Fruit fly (Drosophila melanogaster) whole organism, prepupa: ENCODE measurements around the gene Rga.

Experiments
- Blimp-1 ChIP-seq: fragments of 200-800 bp; sonication (Bioruptor generic); optimal IDR thresholded peaks from 3 replicates; lab custom pipeline; 2017; ENCODE audit warnings: missing biosample characterization, missing genetic modification characterization, mild to moderate bottlenecking, moderate library complexity, missing genetic modification reagents
- CG10669 ChIP-seq: fragments of 200-800 bp; sonication (Bioruptor generic); optimal IDR thresholded peaks from 3 replicates; lab custom pipeline; 2018; ENCODE audit warnings: missing biosample characterization, mild to moderate bottlenecking, missing genetic modification characterization, moderate library complexity
- CG11294 ChIP-seq: fragments of 200-800 bp; sonication (Bioruptor generic); IDR thresholded peaks from 2 replicates; pipeline ENCODE4 v1.3.6; 2022; ENCODE audit warnings: missing biosample characterization, missing genetic modification characterization
- CG11902 ChIP-seq: fragments of 200-800 bp; sonication (Bioruptor generic); optimal IDR thresholded peaks from 3 replicates; lab custom pipeline; 2016; ENCODE audit warnings: missing biosample characterization, missing genetic modification characterization
- CG1621 ChIP-seq: fragments of 200-800 bp; sonication (Bioruptor generic); optimal IDR thresholded peaks from 3 replicates; lab custom pipeline; 2018; ENCODE audit warnings: missing biosample characterization, mild to moderate bottlenecking, missing genetic modification characterization
- CG16779 ChIP-seq: fragments of 200-800 bp; sonication (Bioruptor generic); optimal IDR thresholded peaks from 3 replicates; lab custom pipeline; 2017; ENCODE audit warnings: missing biosample characterization, mild to moderate bottlenecking, missing genetic modification characterization
- CG3032 ChIP-seq: fragments of 200-800 bp; optimal IDR thresholded peaks from 2 replicates; lab custom pipeline; 2019; ENCODE audit warnings: missing biosample characterization, mild to moderate bottlenecking, missing genetic modification characterization, moderate library complexity
- CG32006 ChIP-seq: fragments of 200-800 bp; sonication (Bioruptor generic); optimal IDR thresholded peaks from 3 replicates; lab custom pipeline; 2017; ENCODE audit warnings: missing biosample characterization, mild to moderate bottlenecking, missing genetic modification characterization
- CG4318 ChIP-seq: fragments of 200-800 bp; sonication (Bioruptor generic); optimal IDR thresholded peaks from 3 replicates; lab custom pipeline; 2017; ENCODE audit warnings: missing biosample characterization, mild to moderate bottlenecking, missing genetic modification characterization
- CG6163 ChIP-seq: fragments of 200-800 bp; sonication (Bioruptor generic); IDR thresholded peaks from 3 replicates; pipeline ENCODE4 v1.3.6; 2022; ENCODE audit warnings: missing biosample characterization, missing genetic modification characterization
- CG6276 ChIP-seq: fragments of 200-800 bp; sonication (Bioruptor generic); optimal IDR thresholded peaks from 2 replicates; lab custom pipeline; 2017; ENCODE audit warnings: missing biosample characterization, mild to moderate bottlenecking, missing genetic modification characterization
- CG6792 ChIP-seq: fragments of 200-800 bp; sonication (Bioruptor generic); optimal IDR thresholded peaks from 3 replicates; lab custom pipeline; 2016; ENCODE audit warnings: missing biosample characterization, missing genetic modification characterization
- CG6808 ChIP-seq: fragments of 200-800 bp; sonication (Bioruptor generic); optimal IDR thresholded peaks from 3 replicates; lab custom pipeline; 2017; ENCODE audit warnings: missing biosample characterization, missing genetic modification characterization, mild to moderate bottlenecking, moderate library complexity, missing genetic modification reagents
- CG6854 ChIP-seq: fragments of 200-800 bp; sonication (Bioruptor generic); optimal IDR thresholded peaks from 2 replicates; lab custom pipeline; 2017; ENCODE audit warnings: missing biosample characterization, mild to moderate bottlenecking, missing genetic modification characterization
- CG7368 ChIP-seq: fragments of 200-800 bp; sonication (Bioruptor generic); optimal IDR thresholded peaks from 3 replicates; lab custom pipeline; 2016; ENCODE audit warnings: missing biosample characterization, missing genetic modification characterization
- CG8319 ChIP-seq: fragments of 200-800 bp; sonication (Bioruptor generic); optimal IDR thresholded peaks from 3 replicates; lab custom pipeline; 2016; ENCODE audit warnings: missing biosample characterization, missing genetic modification characterization
- CG9139 ChIP-seq: fragments of 200-800 bp; sonication (Bioruptor generic); optimal IDR thresholded peaks from 3 replicates; lab custom pipeline; 2017; ENCODE audit warnings: missing biosample characterization, mild to moderate bottlenecking, missing genetic modification characterization
- Eip75B ChIP-seq: fragments of 200-800 bp; sonication (Bioruptor generic); optimal IDR thresholded peaks from 3 replicates; lab custom pipeline; 2016; ENCODE audit warnings: missing biosample characterization, missing genetic modification characterization
- Eip78C ChIP-seq: fragments of 200-800 bp; sonication (Bioruptor generic); peaks from one replicate; lab custom pipeline; 2016; ENCODE audit warnings: missing biosample characterization, missing genetic modification characterization
- Eip93F ChIP-seq: fragments of 200-800 bp; sonication (Bioruptor generic); optimal IDR thresholded peaks from 2 replicates; lab custom pipeline; 2016; ENCODE audit warnings: missing biosample characterization, mild to moderate bottlenecking, missing genetic modification characterization
- Ets21C ChIP-seq: fragments of 200-800 bp; sonication (Bioruptor generic); optimal IDR thresholded peaks from 3 replicates; lab custom pipeline; 2016; ENCODE audit warnings: missing biosample characterization, missing genetic modification characterization
- Ets96B ChIP-seq: fragments of 200-800 bp; optimal IDR thresholded peaks from 2 replicates; lab custom pipeline; 2019; ENCODE audit warnings: missing biosample characterization, mild to moderate bottlenecking, missing genetic modification characterization, moderate library complexity
- Gug ChIP-seq: fragments of 200-800 bp; sonication (Bioruptor generic); IDR thresholded peaks from 2 replicates; pipeline ENCODE4 v1.3.6; 2022; ENCODE audit warnings: missing biosample characterization, missing genetic modification characterization
- Hr4 ChIP-seq: fragments of 200-800 bp; sonication (Bioruptor generic); optimal IDR thresholded peaks from 3 replicates; lab custom pipeline; 2016; ENCODE audit warnings: missing biosample characterization, missing genetic modification characterization
- Met ChIP-seq: fragments of 200-800 bp; sonication (Bioruptor generic); optimal IDR thresholded peaks from 3 replicates; lab custom pipeline; 2016; ENCODE audit warnings: missing biosample characterization, missing genetic modification characterization
- OdsH ChIP-seq: fragments of 200-800 bp; sonication (Bioruptor generic); optimal IDR thresholded peaks from 3 replicates; lab custom pipeline; 2016; ENCODE audit warnings: missing biosample characterization, missing genetic modification characterization
- Smox ChIP-seq: fragments of 200-800 bp; sonication (Bioruptor generic); optimal IDR thresholded peaks from 3 replicates; lab custom pipeline; 2016; ENCODE audit warnings: missing biosample characterization, missing genetic modification characterization
- Sox102F ChIP-seq: fragments of 200-800 bp; sonication (Bioruptor generic); optimal IDR thresholded peaks from 2 replicates; lab custom pipeline; 2016; ENCODE audit warnings: missing biosample characterization, mild to moderate bottlenecking, missing genetic modification characterization
- Sox14 ChIP-seq: fragments of 200-800 bp; sonication (Bioruptor generic); optimal IDR thresholded peaks from 3 replicates; lab custom pipeline; 2016; ENCODE audit warnings: missing biosample characterization, missing genetic modification characterization
- Sox15 ChIP-seq: fragments of 200-800 bp; sonication (Bioruptor generic); optimal IDR thresholded peaks from 3 replicates; lab custom pipeline; 2016; ENCODE audit warnings: missing biosample characterization, missing genetic modification characterization
- achi ChIP-seq: fragments of 200-800 bp; sonication (Bioruptor generic); optimal IDR thresholded peaks from 3 replicates; lab custom pipeline; 2016; ENCODE audit warnings: missing biosample characterization, missing genetic modification characterization
- acj6 ChIP-seq: fragments of 200-800 bp; sonication (Bioruptor generic); optimal IDR thresholded peaks from 3 replicates; lab custom pipeline; 2016; ENCODE audit warnings: missing biosample characterization, missing genetic modification characterization
- cyc ChIP-seq: fragments of 200-800 bp; sonication (Bioruptor generic); optimal IDR thresholded peaks from 3 replicates; lab custom pipeline; 2016; ENCODE audit warnings: missing biosample characterization, missing genetic modification characterization
- dac ChIP-seq: fragments of 200-800 bp; sonication (Bioruptor generic); optimal IDR thresholded peaks from 2 replicates; lab custom pipeline; 2017; ENCODE audit warnings: missing biosample characterization, mild to moderate bottlenecking, missing genetic modification characterization
- dsx ChIP-seq: fragments of 200-800 bp; optimal IDR thresholded peaks from 3 replicates; lab custom pipeline; 2019; ENCODE audit warnings: missing biosample characterization, mild to moderate bottlenecking, missing genetic modification characterization, moderate library complexity; ENCODE audit not compliant: poor library complexity, severe bottlenecking
- eg ChIP-seq: fragments of 200-800 bp; sonication (Bioruptor generic); IDR thresholded peaks from 3 replicates; pipeline ENCODE4 v1.3.6; 2022; ENCODE audit warnings: missing biosample characterization, missing genetic modification characterization
- esn ChIP-seq: fragments of 200-800 bp; sonication (Bioruptor generic); optimal IDR thresholded peaks from 2 replicates; lab custom pipeline; 2016; ENCODE audit warnings: missing biosample characterization, mild to moderate bottlenecking, missing genetic modification characterization, moderate library complexity
- fd59A ChIP-seq: fragments of 200-800 bp; sonication (Bioruptor generic); optimal IDR thresholded peaks from 2 replicates; lab custom pipeline; 2017; ENCODE audit warnings: missing biosample characterization, mild to moderate bottlenecking, missing genetic modification characterization, missing genetic modification reagents
- fd85E ChIP-seq: fragments of 200-800 bp; sonication (Bioruptor generic); optimal IDR thresholded peaks from 3 replicates; lab custom pipeline; 2016; ENCODE audit warnings: missing biosample characterization, missing genetic modification characterization
- fkh ChIP-seq: fragments of 200-800 bp; sonication (Bioruptor generic); optimal IDR thresholded peaks from 3 replicates; lab custom pipeline; 2017; ENCODE audit warnings: missing biosample characterization, mild to moderate bottlenecking, missing genetic modification characterization, moderate library complexity
- net ChIP-seq: fragments of 200-800 bp; sonication (Bioruptor generic); optimal IDR thresholded peaks from 3 replicates; lab custom pipeline; 2016; ENCODE audit warnings: missing biosample characterization, missing genetic modification characterization
- pdm3 ChIP-seq: fragments of 200-800 bp; sonication (Bioruptor generic); optimal IDR thresholded peaks from 3 replicates; lab custom pipeline; 2016; ENCODE audit warnings: missing biosample characterization, missing genetic modification characterization
- salr ChIP-seq, 2 experiments: fragments of 200-800 bp; sonication (Bioruptor generic); optimal IDR thresholded peaks; 3 replicates each; lab custom pipeline; 2016 to 2018; ENCODE audit warnings: missing biosample characterization in 2 of 2, missing genetic modification characterization in 2 of 2, mild to moderate bottlenecking in 1 of 2
- spab ChIP-seq: fragments of 200-800 bp; sonication (Bioruptor generic); optimal IDR thresholded peaks from 2 replicates; lab custom pipeline; 2017; ENCODE audit warnings: missing biosample characterization, mild to moderate bottlenecking, missing genetic modification characterization, missing genetic modification reagents
- vri ChIP-seq: fragments of 200-800 bp; sonication (Bioruptor generic); optimal IDR thresholded peaks from 3 replicates; lab custom pipeline; 2016; ENCODE audit warnings: missing biosample characterization, mild to moderate bottlenecking, missing genetic modification characterization

Gene Rga

DNA sequence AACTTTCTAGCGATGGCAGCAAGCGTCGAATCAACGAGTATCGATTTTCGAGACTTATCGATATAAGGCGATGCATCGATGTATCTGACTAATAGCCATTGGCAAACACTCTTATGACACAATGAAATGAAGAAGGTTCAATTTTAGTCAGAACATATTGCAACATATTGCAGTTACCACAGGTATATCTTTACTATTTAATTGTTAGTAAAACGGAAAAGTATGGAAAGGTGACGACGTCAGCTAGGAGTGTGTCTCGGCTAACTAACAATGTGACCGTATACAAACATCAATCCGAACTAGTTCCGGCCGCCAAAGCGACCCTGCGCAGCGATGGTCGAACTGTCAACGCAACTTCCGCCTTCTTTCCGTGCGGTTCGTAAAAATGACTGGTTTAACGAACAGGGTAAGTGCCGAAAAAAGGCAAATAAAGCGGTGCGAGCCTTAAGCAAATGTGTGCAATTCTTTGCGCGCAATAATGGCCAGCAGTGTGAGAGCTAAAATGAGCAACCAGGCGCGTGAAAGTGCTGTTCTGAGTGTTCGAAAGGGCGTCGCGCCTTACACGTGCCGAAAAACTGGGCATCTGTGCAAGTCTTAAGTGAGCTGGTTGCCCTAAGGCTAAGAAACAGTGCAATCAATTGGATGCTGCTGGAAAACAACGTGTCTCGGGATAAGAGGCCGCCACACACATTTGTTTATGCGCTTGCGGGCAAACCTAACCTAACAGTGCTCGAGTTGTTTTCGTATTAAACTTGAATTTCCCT is 11.4 kb upstream of the Rga start, which contains the start of the genes Dph4, Spec2 and RpL13A (continued):
- TF ChIP-seq eg (GFP tag; lab: Robert Waterston, UW) (no peak), Met (GFP tag; lab: Kevin White, UChicago) (peak; percentile 89), CG6163 (GFP tag; lab: Robert Waterston, UW) (no peak), CG7368 (GFP tag; lab: Kevin White, UChicago) (peak; percentile 86), Eip93F (GFP tag; lab: Kevin White, UChicago) (peak; percentile 8), Hr4 (no peak), vri (GFP tag; lab: Kevin White, UChicago) (no peak), Sox14 (GFP tag; lab: Kevin White, UChicago) (peak; percentile 81), CG3032 (tag; lab: Kevin White, UChicago) (peak; percentile 75), OdsH (GFP tag; lab: Kevin White, UChicago) (no peak), dac (no peak), CG11294 (GFP tag; lab: Robert Waterston, UW) (no peak), Gug (GFP tag; lab: Robert Waterston, UW) (no peak), CG16779 (tag; lab: Kevin White, UChicago) (peak; percentile 67), spab (GFP tag; lab: Kevin White, UChicago) (no peak), Eip78C (GFP tag; lab: Kevin White, UChicago) (peak; percentile 96), Ets21C (GFP tag; lab: Kevin White, UChicago) (no peak), esn (GFP tag; lab: Kevin White, UChicago) (peak; percentile 92), dsx (GFP tag; lab: Kevin White, UChicago) (peak; percentile 38), CG8319 (GFP tag; lab: Kevin White, UChicago) (peak; percentile 73), acj6 (GFP tag; lab: Kevin White, UChicago) (peak; percentile 83), Sox15 (GFP tag; lab: Kevin White, UChicago) (peak; percentile 23), Blimp-1 (GFP tag; lab: Kevin White, UChicago) (peak; percentile 72), CG6792 (peak; percentile 72), pdm3 (GFP tag; lab: Kevin White, UChicago) (no peak), CG6854 (GFP tag; lab: Kevin White, UChicago) (peak; percentile 95), CG9139 (GFP tag; lab: Kevin White, UChicago) (no peak), fd59A (peak; percentile 64), salr (GFP tag; optimal IDR thresholded peaks at IDR 0.05; lab: Kevin White, UChicago) (peak in 1 of 2 experiments; percentile 91), CG32006 (GFP tag; lab: Kevin White, UChicago) (no peak), Smox (GFP tag; lab: Kevin White, UChicago) (no peak), fd85E (GFP tag; lab: Kevin White, UChicago) (no peak)

DNA sequence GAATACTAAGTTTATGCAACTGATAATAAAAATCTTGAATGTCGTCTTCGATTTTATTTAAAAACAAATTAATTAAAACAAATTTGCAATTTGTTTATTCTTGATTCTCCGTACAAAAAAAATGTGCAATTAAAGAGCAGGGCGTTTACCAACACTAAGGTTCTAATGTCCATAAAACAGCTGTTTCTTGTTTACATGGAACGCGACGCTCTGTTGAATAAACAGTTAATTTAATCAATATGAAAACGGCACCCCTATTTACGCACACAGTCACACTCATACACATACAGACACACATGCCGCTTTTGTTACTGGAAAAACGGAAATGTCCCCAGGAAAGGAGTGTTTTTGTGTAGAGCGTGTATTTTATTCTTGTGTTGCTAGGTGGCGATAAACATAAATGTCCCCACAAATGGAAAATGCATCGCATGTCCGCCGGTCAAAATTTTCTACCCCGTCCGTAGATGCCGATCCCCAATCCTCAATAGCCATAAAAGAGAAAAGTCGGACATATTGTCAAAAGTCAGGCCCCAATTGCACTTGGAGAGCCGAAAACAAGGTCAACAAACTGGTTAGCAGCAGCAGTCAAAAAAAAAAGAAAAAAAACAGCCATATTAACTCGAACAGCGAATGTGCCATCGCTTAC is 10.2 kb upstream of the Rga start:
- TF ChIP-seq CG4318 (GFP tag; lab: Kevin White, UChicago) (no peak), CG6276 (GFP tag; lab: Kevin White, UChicago) (no peak), Blimp-1 (GFP tag; lab: Kevin White, UChicago) (no peak), CG11294 (GFP tag; lab: Robert Waterston, UW) (no peak), CG3032 (tag; lab: Kevin White, UChicago) (no peak), CG10669 (GFP tag; lab: Kevin White, UChicago) (peak; percentile 29), CG6792 (peak; percentile 33), Eip78C (GFP tag; lab: Kevin White, UChicago) (peak; percentile 74), cyc (no peak), OdsH (GFP tag; lab: Kevin White, UChicago) (no peak), Ets21C (GFP tag; lab: Kevin White, UChicago) (no peak), achi (GFP tag; lab: Kevin White, UChicago) (peak; percentile 11), dsx (GFP tag; lab: Kevin White, UChicago) (no peak), CG32006 (GFP tag; lab: Kevin White, UChicago) (no peak), Eip75B (GFP tag; lab: Kevin White, UChicago) (no peak), fd59A (peak; percentile 8), CG1621 (tag; lab: Kevin White, UChicago) (peak; percentile 31), net (GFP tag; lab: Kevin White, UChicago) (no peak), salr (GFP tag; optimal IDR thresholded peaks at IDR 0.05; lab: Kevin White, UChicago) (no peak), Ets96B (no peak), esn (GFP tag; lab: Kevin White, UChicago) (peak; percentile 34), CG6808 (GFP tag; lab: Kevin White, UChicago) (peak; percentile 21), fkh (peak; percentile 98), Met (GFP tag; lab: Kevin White, UChicago) (peak; percentile 48), CG11902 (no peak), Eip93F (GFP tag; lab: Kevin White, UChicago) (no peak), Sox102F (GFP tag; lab: Kevin White, UChicago) (peak; percentile 35), CG8319 (GFP tag; lab: Kevin White, UChicago) (no peak)
